Fruit fly (Drosophila melanogaster): ENCODE results near the gene Actn3.

- TF ChIP-seq CG9948 (tag; optimal IDR thresholded peaks at IDR 0.05) (no peak), CG8301 (tag; optimal IDR thresholded peaks at IDR 0.05) (no peak), Pif1A (GFP tag; optimal IDR thresholded peaks at IDR 0.05) (no peak), CG13204 (GFP tag; optimal IDR thresholded peaks at IDR 0.05) (no peak), CG34367 (tag; optimal IDR thresholded peaks at IDR 0.05) (no peak), CG4496 (GFP tag; IDR thresholded peaks at IDR 0.05) (no peak), rn (GFP tag; IDR thresholded peaks at IDR 0.05) (no peak), CG32121 (GFP tag; IDR thresholded peaks at IDR 0.05) (no peak), CG12605 (GFP tag; IDR thresholded peaks at IDR 0.05) (no peak)
Measured at dm6 chr3R:16984221-16984620, 6.6 kb upstream of the Actn3 start.

Measured in whole organism, pupa.